Worm (Caenorhabditis elegans) whole organism, L1 larva: ENCODE results near the gene Y15E3A.5.

ENCODE experiments used
- aly-2 ChIP-seq: fragments of 150-350 bp; optimal IDR thresholded peaks from 2 replicates; lab custom pipeline; 2014; ENCODE audit warnings: missing biosample characterization, missing genetic modification characterization
- nhr-12 ChIP-seq: sonication (generic microtip); optimal IDR thresholded peaks from 2 replicates; lab custom pipeline; 2017; ENCODE audit warnings: missing biosample characterization, missing genetic modification characterization
- pag-3 ChIP-seq: sonication (generic microtip); optimal IDR thresholded peaks from 2 replicates; lab custom pipeline; 2017; ENCODE audit warnings: missing genetic modification characterization, mild to moderate bottlenecking, missing compliant biosample characterization, antibody characterized with exemption, borderline replicate concordance; ENCODE audit not compliant: insufficient read depth
- tlp-1 ChIP-seq: fragments of 150-350 bp; optimal IDR thresholded peaks from 2 replicates; lab custom pipeline; 2014; ENCODE audit warnings: missing biosample characterization, missing genetic modification characterization
- vab-15 ChIP-seq: sonication (generic microtip); optimal IDR thresholded peaks from 2 replicates; lab custom pipeline; 2017; ENCODE audit warnings: missing genotype, mild to moderate bottlenecking, missing genetic modification characterization, missing compliant biosample characterization

- TF ChIP-seq vab-15 (tag; lab: Kevin White, UChicago) (no peak), tlp-1 (tag; lab: Kevin White, UChicago) (no peak), aly-2 (tag; lab: Kevin White, UChicago) (no peak), nhr-12 (tag; lab: Kevin White, UChicago) (no peak), pag-3 (tag; lab: Kevin White, UChicago) (no peak)
These were observed 52.3 kb downstream of the Y15E3A.5 start for ce11 chrX:15392672-15393071.
